Worm (Caenorhabditis elegans) whole organism, young adult: ENCODE results near the gene sft-4.

ENCODE experiments used
- B0261.1 ChIP-seq: sonication (generic microtip); optimal IDR thresholded peaks from 2 replicates; lab custom pipeline; 2016; ENCODE audit warnings: mild to moderate bottlenecking, missing genetic modification characterization, moderate library complexity, missing compliant biosample characterization
- B0336.3 ChIP-seq: fragments of 200-800 bp; sonication (Bioruptor generic); IDR thresholded peaks from 2 replicates; pipeline ENCODE4 v1.3.6; 2022; ENCODE audit warnings: missing genetic modification characterization, missing compliant biosample characterization
- C17E4.6 ChIP-seq: fragments of 200-800 bp; sonication (Bioruptor generic); IDR thresholded peaks from 2 replicates; pipeline ENCODE4 v1.3.6; 2022; ENCODE audit warnings: missing genetic modification reagents, missing genetic modification characterization, missing compliant biosample characterization
- F37B4.10 ChIP-seq: fragments of 200-800 bp; sonication (Bioruptor generic); IDR thresholded peaks from 2 replicates; pipeline ENCODE4 v1.3.6; 2022; ENCODE audit warnings: missing genetic modification characterization, missing compliant biosample characterization
- F39B2.1 ChIP-seq: fragments of 200-800 bp; sonication (Bioruptor generic); IDR thresholded peaks from 2 replicates; pipeline ENCODE4 v1.3.6; 2022; ENCODE audit warnings: missing genetic modification reagents, missing genetic modification characterization, missing compliant biosample characterization
- K12H6.12 ChIP-seq: fragments of 200-800 bp; sonication (Bioruptor generic); optimal IDR thresholded peaks from 2 replicates; lab custom pipeline; 2018; ENCODE audit warnings: mild to moderate bottlenecking, missing genetic modification characterization, missing compliant biosample characterization
- T07F8.4 ChIP-seq: sonication (generic microtip); optimal IDR thresholded peaks from 2 replicates; lab custom pipeline; 2016; ENCODE audit warnings: mild to moderate bottlenecking, missing genetic modification characterization, moderate library complexity, missing compliant biosample characterization
- Y53G8AR.9 ChIP-seq: fragments of 200-800 bp; sonication (Bioruptor generic); conservative IDR thresholded peaks from 2 replicates; pipeline ENCODE4 v1.3.6; 2022; ENCODE audit warnings: missing genetic modification reagents, missing genetic modification characterization, missing compliant biosample characterization
- Y67H2A.10 ChIP-seq: fragments of 200-800 bp; sonication (Bioruptor generic); conservative IDR thresholded peaks from 2 replicates; pipeline ENCODE4 v1.3.6; 2022; ENCODE audit warnings: missing genetic modification reagents, missing genetic modification characterization, missing compliant biosample characterization
- Y95B8A.8 ChIP-seq: fragments of 200-800 bp; sonication (Bioruptor generic); IDR thresholded peaks from 2 replicates; pipeline ENCODE4 v1.3.6; 2022; ENCODE audit warnings: missing genetic modification reagents, missing genetic modification characterization, missing compliant biosample characterization
- atf-7 ChIP-seq: sonication (generic microtip); optimal IDR thresholded peaks from 2 replicates; lab custom pipeline; 2017; ENCODE audit warnings: mild to moderate bottlenecking, missing genetic modification characterization, missing compliant biosample characterization
- athp-1 ChIP-seq: sonication (generic microtip); optimal IDR thresholded peaks from 2 replicates; lab custom pipeline; 2017; ENCODE audit warnings: mild to moderate bottlenecking, missing genetic modification characterization, missing compliant biosample characterization
- attf-3 ChIP-seq: fragments of 200-800 bp; sonication (Bioruptor generic); conservative IDR thresholded peaks from 2 replicates; pipeline ENCODE4 v1.3.6; 2022; ENCODE audit warnings: missing genetic modification reagents, missing genetic modification characterization, missing compliant biosample characterization
- attf-5 ChIP-seq: fragments of 200-800 bp; sonication (Bioruptor generic); optimal IDR thresholded peaks from 2 replicates; lab custom pipeline; 2018; ENCODE audit warnings: mild to moderate bottlenecking, missing genetic modification characterization, missing compliant biosample characterization
- attf-6 ChIP-seq: fragments of 200-800 bp; sonication (Bioruptor generic); IDR thresholded peaks from 2 replicates; pipeline ENCODE4 v1.3.6; 2022; ENCODE audit warnings: missing genetic modification reagents, missing genetic modification characterization, missing compliant biosample characterization
- cebp-1 ChIP-seq, 2 experiments: fragments of 200-800 bp in 1 of 2; sonication (Bioruptor generic) in 1 of 2; sonication (generic microtip) in 1 of 2; IDR thresholded peaks in 1 of 2; optimal IDR thresholded peaks in 1 of 2; 2 replicates each; pipeline versions ENCODE4 v1.3.6 to Lab custom; 2017 to 2022; ENCODE audit warnings: missing compliant biosample characterization in 2 of 2, missing genetic modification characterization in 2 of 2, mild to moderate bottlenecking in 1 of 2, missing genetic modification reagents in 1 of 2, moderate library complexity in 1 of 2
- cebp-2 ChIP-seq: fragments of 200-800 bp; sonication (Bioruptor generic); IDR thresholded peaks from 2 replicates; pipeline ENCODE4 v1.3.6; 2022; ENCODE audit warnings: missing genetic modification characterization, missing compliant biosample characterization
- chd-7 ChIP-seq: sonication (generic microtip); optimal IDR thresholded peaks from 2 replicates; lab custom pipeline; 2016; ENCODE audit warnings: mild to moderate bottlenecking, missing genetic modification characterization, moderate library complexity, missing compliant biosample characterization
- dox-1 ChIP-seq: fragments of 200-800 bp; sonication (Bioruptor generic); IDR thresholded peaks from 2 replicates; pipeline ENCODE4 v1.3.6; 2022; ENCODE audit warnings: missing genetic modification reagents, missing genetic modification characterization, missing compliant biosample characterization
- dpff-1 ChIP-seq: sonication (generic microtip); optimal IDR thresholded peaks from 2 replicates; lab custom pipeline; 2017; ENCODE audit warnings: mild to moderate bottlenecking, missing genetic modification characterization, missing compliant biosample characterization
- egl-18 ChIP-seq: fragments of 200-800 bp; sonication (Bioruptor generic); IDR thresholded peaks from 2 replicates; pipeline ENCODE4 v1.3.6; 2022; ENCODE audit warnings: missing genetic modification reagents, missing genetic modification characterization, missing compliant biosample characterization
- ekl-4 ChIP-seq: fragments of 200-800 bp; sonication (Bioruptor generic); IDR thresholded peaks from 2 replicates; pipeline ENCODE4 v1.3.6; 2022; ENCODE audit warnings: missing genetic modification reagents, missing genetic modification characterization, missing compliant biosample characterization
- ets-4 ChIP-seq: fragments of 200-800 bp; sonication (Bioruptor generic); optimal IDR thresholded peaks from 2 replicates; lab custom pipeline; 2018; ENCODE audit warnings: mild to moderate bottlenecking, missing genetic modification characterization, missing compliant biosample characterization
- him-1 ChIP-seq: sonication (generic microtip); optimal IDR thresholded peaks from 2 replicates; lab custom pipeline; 2016; ENCODE audit warnings: missing genotype, missing genetic modification reagents, missing genetic modification characterization, missing compliant biosample characterization
- hlh-12 ChIP-seq: sonication (generic microtip); optimal IDR thresholded peaks from 2 replicates; lab custom pipeline; 2016; ENCODE audit warnings: missing genetic modification characterization, missing compliant biosample characterization
- hmg-1.2 ChIP-seq: fragments of 200-800 bp; sonication (Bioruptor generic); IDR thresholded peaks from 2 replicates; pipeline ENCODE4 v1.3.6; 2022; ENCODE audit warnings: missing genetic modification reagents, missing genetic modification characterization, missing compliant biosample characterization
- let-607 ChIP-seq, 2 experiments: fragments of 200-800 bp in 1 of 2; sonication (Bioruptor generic) in 1 of 2; sonication (generic microtip) in 1 of 2; optimal IDR thresholded peaks; 2 replicates each; lab custom pipeline; 2016 to 2018; ENCODE audit warnings: mild to moderate bottlenecking in 2 of 2, missing compliant biosample characterization in 2 of 2, missing genetic modification characterization in 2 of 2, moderate library complexity in 2 of 2, missing genotype in 1 of 2
- lin-40 ChIP-seq: sonication (generic microtip); optimal IDR thresholded peaks from 2 replicates; lab custom pipeline; 2016; ENCODE audit warnings: missing genetic modification characterization, mild to moderate bottlenecking, missing compliant biosample characterization, missing genotype, missing genetic modification reagents
- lsl-1 ChIP-seq: fragments of 200-800 bp; sonication (Bioruptor generic); optimal IDR thresholded peaks from 2 replicates; lab custom pipeline; 2018; ENCODE audit warnings: mild to moderate bottlenecking, missing genetic modification characterization, moderate library complexity, missing compliant biosample characterization
- madf-6 ChIP-seq: fragments of 200-800 bp; sonication (Bioruptor generic); IDR thresholded peaks from 2 replicates; pipeline ENCODE4 v1.3.6; 2022; ENCODE audit warnings: missing genetic modification reagents, missing genetic modification characterization, missing compliant biosample characterization
- mcd-1 ChIP-seq: fragments of 200-800 bp; sonication (Bioruptor generic); IDR thresholded peaks from 2 replicates; pipeline ENCODE4 v1.3.6; 2022; ENCODE audit warnings: missing genetic modification reagents, missing genetic modification characterization, missing compliant biosample characterization
- mel-28 ChIP-seq: sonication (generic microtip); optimal IDR thresholded peaks from 2 replicates; lab custom pipeline; 2016; ENCODE audit warnings: borderline replicate concordance, mild to moderate bottlenecking, missing genetic modification characterization, missing compliant biosample characterization
- mxl-1 ChIP-seq: sonication (generic microtip); optimal IDR thresholded peaks from 2 replicates; lab custom pipeline; 2016; ENCODE audit warnings: missing genetic modification characterization, missing compliant biosample characterization
- nfya-2 ChIP-seq: fragments of 200-800 bp; sonication (Bioruptor generic); IDR thresholded peaks from 2 replicates; pipeline ENCODE4 v1.3.6; 2022; ENCODE audit warnings: missing genetic modification reagents, missing genetic modification characterization, missing compliant biosample characterization
- nfyb-1 ChIP-seq: fragments of 200-800 bp; sonication (Bioruptor generic); IDR thresholded peaks from 2 replicates; pipeline ENCODE4 v1.3.6; 2022; ENCODE audit warnings: missing genetic modification reagents, missing genetic modification characterization, missing compliant biosample characterization
- nhr-120 ChIP-seq: fragments of 200-800 bp; sonication (Bioruptor generic); IDR thresholded peaks from 2 replicates; pipeline ENCODE4 v1.3.6; 2022; ENCODE audit warnings: missing genetic modification characterization, missing compliant biosample characterization
- nhr-80 ChIP-seq: sonication (generic microtip); optimal IDR thresholded peaks from 2 replicates; lab custom pipeline; 2016; ENCODE audit warnings: missing genetic modification characterization, missing compliant biosample characterization
- nhr-90 ChIP-seq: sonication (generic microtip); optimal IDR thresholded peaks from 2 replicates; lab custom pipeline; 2016; ENCODE audit warnings: missing genotype, mild to moderate bottlenecking, missing genetic modification characterization, missing compliant biosample characterization
- pha-4 ChIP-seq: fragments of 150-350 bp; sonication (generic microtip); optimal IDR thresholded peaks from 2 replicates; lab custom pipeline; 2014; ENCODE audit warnings: missing biosample characterization, missing genetic modification reagents, missing genetic modification characterization
- rcor-1 ChIP-seq: fragments of 200-800 bp; sonication (Bioruptor generic); IDR thresholded peaks from 2 replicates; pipeline ENCODE4 v1.3.6; 2022; ENCODE audit warnings: missing genetic modification reagents, missing genetic modification characterization, missing compliant biosample characterization
- rec-8 ChIP-seq, 2 experiments: sonication (generic microtip); optimal IDR thresholded peaks; 2 replicates each; lab custom pipeline; 2016; ENCODE audit warnings: mild to moderate bottlenecking in 2 of 2, missing genetic modification characterization in 2 of 2, missing genetic modification reagents in 2 of 2, missing genotype in 2 of 2, missing biosample characterization in 1 of 2, missing compliant biosample characterization in 1 of 2, moderate library complexity in 1 of 2
- sdz-38 ChIP-seq: sonication (generic microtip); optimal IDR thresholded peaks from 2 replicates; lab custom pipeline; 2016; ENCODE audit warnings: missing genotype, missing genetic modification characterization, missing compliant biosample characterization
- somi-1 ChIP-seq: fragments of 200-800 bp; sonication (Bioruptor generic); optimal IDR thresholded peaks from 2 replicates; lab custom pipeline; 2018; ENCODE audit warnings: mild to moderate bottlenecking, missing genetic modification characterization, missing compliant biosample characterization
- tbx-9 ChIP-seq: sonication (generic microtip); optimal IDR thresholded peaks from 2 replicates; lab custom pipeline; 2016; ENCODE audit warnings: borderline replicate concordance, missing genetic modification characterization, inconsistent platforms, missing compliant biosample characterization
- unc-62 ChIP-seq: fragments of 150-350 bp; optimal IDR thresholded peaks from 2 replicates; lab custom pipeline; 2014; ENCODE audit warnings: missing biosample characterization, missing genetic modification reagents, missing genetic modification characterization
- zfh-2 ChIP-seq: fragments of 200-800 bp; sonication (Bioruptor generic); conservative IDR thresholded peaks from 2 replicates; pipeline ENCODE4 v1.3.6; 2022; ENCODE audit warnings: missing genetic modification reagents, missing genetic modification characterization, missing compliant biosample characterization

sft-4 gene

DNA sequence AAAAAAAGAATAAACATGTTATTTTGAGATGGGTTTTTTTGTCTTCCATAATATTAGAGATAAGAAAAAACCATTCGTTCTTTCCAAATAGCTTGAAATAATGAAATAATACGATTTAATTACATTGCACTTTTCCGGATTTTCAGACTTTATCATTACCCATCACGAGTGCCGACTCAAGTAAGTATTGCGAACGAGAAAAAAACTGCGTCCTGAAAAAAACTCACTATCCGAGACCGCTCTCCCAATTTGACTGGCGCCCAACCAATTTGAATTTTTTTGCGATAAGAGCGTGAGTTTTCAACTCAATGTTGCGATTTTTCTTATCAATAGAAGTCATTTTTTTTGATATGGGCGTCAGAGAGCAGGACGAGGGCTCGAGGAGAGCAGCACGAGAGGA lies 32.5 kb upstream of the sft-4 start:
- TF ChIP-seq dpff-1 (tag; lab: Kevin White, UChicago) (no peak), him-1 (tag; lab: Kevin White, UChicago) (no peak), nhr-80 (tag; lab: Kevin White, UChicago) (peak; percentile 97), C17E4.6 (GFP tag; lab: Robert Waterston, UW) (no peak), tbx-9 (tag; lab: Kevin White, UChicago) (no peak), sdz-38 (tag; lab: Kevin White, UChicago) (no peak), let-607 (tag; optimal IDR thresholded peaks at IDR 0.05; lab: Kevin White, UChicago) (no peak), chd-7 (no peak), mxl-1 (tag; lab: Kevin White, UChicago) (no peak), lsl-1 (GFP tag; lab: Kevin White, UChicago) (no peak), attf-6 (no peak), mcd-1 (GFP tag; lab: Robert Waterston, UW) (no peak), ets-4 (peak; percentile 86), madf-6 (GFP tag; lab: Robert Waterston, UW) (no peak), nhr-90 (tag; lab: Kevin White, UChicago) (no peak), nfya-2 (GFP tag; lab: Robert Waterston, UW) (no peak), pha-4 (tag; lab: Kevin White, UChicago) (peak; percentile 40), B0336.3 (peak; percentile 24; the same call in 1 of the 2 replicates), dox-1 (GFP tag; lab: Robert Waterston, UW) (peak; percentile 53), atf-7 (peak; percentile 10), cebp-1 (GFP tag; IDR thresholded peaks at IDR 0.05; lab: Robert Waterston, UW) (no peak), cebp-1 (tag; optimal IDR thresholded peaks at IDR 0.05; lab: Kevin White, UChicago) (peak; percentile 50), athp-1 (tag; lab: Kevin White, UChicago) (no peak), attf-5 (GFP tag; lab: Kevin White, UChicago) (no peak), F37B4.10 (GFP tag; lab: Robert Waterston, UW) (no peak), hmg-1.2 (GFP tag; lab: Robert Waterston, UW) (peak; percentile 13; the same call in 1 of the 2 replicates), unc-62 (GFP tag; lab: Kevin White, UChicago) (peak; percentile 59), Y53G8AR.9 (GFP tag; lab: Robert Waterston, UW) (no peak), Y95B8A.8 (GFP tag; lab: Robert Waterston, UW) (no peak), mel-28 (no peak)

DNA sequence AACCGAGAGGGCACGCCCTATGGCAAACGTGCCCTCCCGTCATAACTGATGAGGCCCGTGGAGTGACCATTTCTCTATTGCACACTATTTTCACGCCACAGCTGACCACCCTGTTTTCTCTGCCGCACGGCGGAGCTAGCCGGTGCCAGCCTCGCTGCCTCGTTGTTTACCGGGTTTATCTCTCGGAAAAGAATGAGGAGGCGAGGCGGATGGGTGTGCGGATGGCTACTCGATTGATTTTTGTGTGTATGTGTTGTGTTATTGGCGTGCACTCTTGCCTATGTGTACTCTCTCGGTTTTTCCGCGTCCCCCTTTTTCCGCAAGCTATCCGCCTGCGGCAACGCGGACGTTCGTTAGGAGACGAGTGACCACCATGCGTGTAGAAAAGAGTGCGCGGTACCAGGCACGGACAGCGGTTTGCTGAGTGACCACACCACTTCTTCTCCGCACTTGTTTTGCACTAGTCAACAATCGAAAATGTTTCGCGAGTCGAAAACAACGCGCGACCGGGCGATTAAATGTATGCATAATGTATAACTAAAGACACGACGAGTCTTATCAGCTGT lies 31.6 kb upstream of the sft-4 start:
- TF ChIP-seq lin-40 (peak; percentile 17), rec-8 (tag; optimal IDR thresholded peaks at IDR 0.05; lab: Kevin White, UChicago) (no peak), sdz-38 (tag; lab: Kevin White, UChicago) (no peak), ekl-4 (GFP tag; lab: Robert Waterston, UW) (no peak), T07F8.4 (no peak), Y67H2A.10 (no peak), attf-5 (GFP tag; lab: Kevin White, UChicago) (peak; percentile 8), attf-3 (GFP tag; lab: Robert Waterston, UW) (no peak), zfh-2 (GFP tag; lab: Robert Waterston, UW) (peak; percentile 93), egl-18 (GFP tag; lab: Robert Waterston, UW) (0 out of 2 replicates have a peak, but pooled peaks have one; percentile 25), nhr-120 (GFP tag; lab: Robert Waterston, UW) (no peak), nfyb-1 (GFP tag; lab: Robert Waterston, UW) (no peak), rcor-1 (GFP tag; lab: Robert Waterston, UW) (0 out of 2 replicates have a peak, but pooled peaks have one; percentile 6), F37B4.10 (GFP tag; lab: Robert Waterston, UW) (0 out of 2 replicates have a peak, but pooled peaks have one; percentile 79), ets-4 (no peak), hlh-12 (tag; lab: Kevin White, UChicago) (no peak), B0261.1 (tag; lab: Kevin White, UChicago) (no peak), cebp-2 (GFP tag; lab: Robert Waterston, UW) (no peak), F39B2.1 (GFP tag; lab: Robert Waterston, UW) (no peak), atf-7 (no peak), somi-1 (GFP tag; lab: Kevin White, UChicago) (peak; percentile 31), K12H6.12 (tag; lab: Kevin White, UChicago) (peak; percentile 67), nhr-90 (tag; lab: Kevin White, UChicago) (no peak), chd-7 (peak; percentile 42), hmg-1.2 (GFP tag; lab: Robert Waterston, UW) (peak; percentile 39; the same call in 1 of the 2 replicates)
